Worm (Caenorhabditis elegans) whole organism, L4/young adult: ENCODE data around the gene F44E2.3.
A peak's percentile ranks its signal among the peaks of the same experiment; 100 is the strongest.

Experiments used
- W03F9.2 ChIP-seq: fragments of 150-350 bp; optimal IDR thresholded peaks from 2 replicates; lab custom pipeline; 2014; ENCODE audit warnings: missing biosample characterization, missing genetic modification characterization
- dao-5 ChIP-seq: sonication (generic microtip); optimal IDR thresholded peaks from 2 replicates; lab custom pipeline; 2016; ENCODE audit warnings: missing genotype, missing genetic modification characterization, moderate library complexity, missing compliant biosample characterization
- him-1 ChIP-seq: sonication (generic microtip); optimal IDR thresholded peaks from 2 replicates; lab custom pipeline; 2016; ENCODE audit warnings: missing genotype, missing genetic modification reagents, missing genetic modification characterization, missing compliant biosample characterization

F44E2.3 gene

ce11 chrIII:8849507-8849906 lies 20.4 kb upstream of the F44E2.3 start, which contains the start of gene F44E2.8:
Gene F44E2.8 (minus strand): TSS chrIII:8849877.
- TF ChIP-seq W03F9.2, result no peak
- TF ChIP-seq dao-5, result no peak

ce11 chrIII:8848372-8848771 lies 19.3 kb upstream of the F44E2.3 start, which contains the start of gene F44E2.7:
Gene F44E2.7 (minus strand): TSS chrIII:8848472.
- TF ChIP-seq dao-5 (no peak), W03F9.2 (no peak), him-1 (tag; lab: Kevin White, UChicago) (no peak)

DNA sequence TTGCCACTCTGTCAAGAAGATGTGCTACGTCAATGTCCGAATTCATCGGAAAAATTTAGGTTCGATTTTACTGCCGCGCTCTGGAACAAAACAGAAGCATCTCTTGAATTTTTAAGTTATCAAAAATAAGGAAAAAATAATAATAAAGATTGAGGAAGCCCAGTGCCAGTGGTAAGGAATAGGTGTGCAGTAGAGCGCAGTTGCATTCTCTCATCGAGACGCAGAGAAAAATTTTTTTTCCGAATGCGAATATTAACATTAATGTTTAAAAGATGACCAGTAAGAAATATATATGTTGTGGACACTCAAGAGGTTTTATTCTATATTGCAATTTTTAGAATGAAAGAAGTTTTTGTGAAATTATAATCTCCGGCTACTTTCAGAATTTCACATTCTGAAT lies 18.6 kb upstream of the F44E2.3 start:
- peak; percentile 73 for TF ChIP-seq W03F9.2
- no peak for TF ChIP-seq dao-5

- no peak for TF ChIP-seq him-1 (tag; lab: Kevin White, UChicago)
- no peak for TF ChIP-seq W03F9.2
- no peak for TF ChIP-seq dao-5
Measured at ce11 chrIII:8845114-8845513, 16.0 kb upstream of the F44E2.3 start, which contains the start of gene F44E2.6. Gene F44E2.6 (minus strand): TSS chrIII:8845214.

- TF ChIP-seq dao-5, result no peak
- no peak for TF ChIP-seq W03F9.2
- no peak for TF ChIP-seq him-1 (tag; lab: Kevin White, UChicago)
Measured at ce11 chrIII:8844137-8844536, 15.0 kb upstream of the F44E2.3 start.

ce11 chrIII:8839813-8840212 lies 10.7 kb upstream of the F44E2.3 start:
- TF ChIP-seq him-1 (tag; lab: Kevin White, UChicago), result no peak

DNA sequence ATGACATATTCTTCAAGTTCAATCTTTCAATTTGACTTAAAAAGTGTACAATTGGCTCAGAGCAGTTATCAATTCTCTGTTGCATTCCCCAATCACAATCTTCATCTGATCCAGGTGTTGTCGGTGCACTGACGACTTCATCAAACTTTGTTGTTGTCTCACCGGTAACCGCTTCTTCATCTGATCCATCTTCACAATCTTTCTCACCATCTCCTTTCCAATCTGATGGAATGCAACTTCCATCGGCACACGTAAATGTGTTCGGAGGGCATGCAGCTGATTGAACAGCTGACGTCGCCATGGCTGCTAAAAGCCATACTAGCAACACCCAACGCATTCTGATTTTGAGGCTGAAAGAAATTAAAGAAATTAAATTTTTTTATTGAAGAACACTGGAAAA lies 9.0 kb upstream of the F44E2.3 start, which contains the start of gene F44E2.4:
Gene F44E2.4 (minus strand): TSS at position 350 of the 400 bp plus-strand sequence.
- TF ChIP-seq W03F9.2 (no peak), him-1 (tag; lab: Kevin White, UChicago) (no peak), dao-5 (no peak)

- TF ChIP-seq him-1 (tag; lab: Kevin White, UChicago) (no peak), dao-5 (no peak), W03F9.2 (no peak)
Measured at ce11 chrIII:8831059-8831750, 2.1 kb upstream of the F44E2.3 start, which contains the start of gene F44E2.10. Gene F44E2.10 (minus strand): TSS chrIII:8831109.

ce11 chrIII:8827128-8827527 lies 2.0 kb downstream of the F44E2.3 start, which contains the start of gene F54F2.9:
Gene F54F2.9 (minus strand): TSS chrIII:8827228.
- TF ChIP-seq dao-5 (no peak), him-1 (tag; lab: Kevin White, UChicago) (no peak), W03F9.2 (no peak)

ce11 chrIII:8824556-8824955 lies 4.5 kb downstream of the F44E2.3 start:
- no peak for TF ChIP-seq W03F9.2

- no peak for TF ChIP-seq him-1 (tag; lab: Kevin White, UChicago)
- TF ChIP-seq dao-5, result no peak
- TF ChIP-seq W03F9.2, result no peak
Measured at ce11 chrIII:8818599-8818998, 10.5 kb downstream of the F44E2.3 start, which contains the start of gene pat-2. Gene pat-2 (plus strand): TSS chrIII:8818899.

ce11 chrIII:8815699-8816098 lies 13.4 kb downstream of the F44E2.3 start:
- TF ChIP-seq him-1 (tag; lab: Kevin White, UChicago) (no peak), dao-5 (no peak), W03F9.2 (no peak)

DNA sequence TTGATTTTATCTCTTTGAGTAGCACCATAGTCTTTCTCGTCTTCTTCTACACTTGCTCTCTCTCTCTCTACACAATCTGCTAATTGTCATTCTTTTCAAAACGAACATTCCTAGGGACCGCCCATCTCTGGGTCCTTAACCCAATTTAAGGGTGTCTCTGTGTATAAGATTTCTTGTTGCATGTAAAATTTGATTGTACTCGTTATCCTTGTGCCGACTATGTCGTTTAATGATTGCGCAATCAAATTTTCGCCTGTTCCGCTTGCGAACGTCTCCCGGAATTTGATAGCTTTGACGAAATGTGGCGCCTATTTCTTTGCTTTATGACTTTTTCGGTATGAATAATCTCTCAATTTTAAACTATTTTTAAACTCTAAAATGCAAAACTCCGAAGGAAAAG lies 18.0 kb downstream of the F44E2.3 start:
- no peak for TF ChIP-seq dao-5
- no peak for TF ChIP-seq W03F9.2
- TF ChIP-seq him-1 (tag; lab: Kevin White, UChicago), result no peak

- no peak for TF ChIP-seq him-1 (tag; lab: Kevin White, UChicago)
- no peak for TF ChIP-seq dao-5
- no peak for TF ChIP-seq W03F9.2
Measured at ce11 chrIII:8809245-8809971, 19.7 kb downstream of the F44E2.3 start, which contains the start of gene prx-19. Gene prx-19 (minus strand): TSS chrIII:8809295.

ce11 chrIII:8807246-8807645 lies 21.9 kb downstream of the F44E2.3 start, which contains the start of gene F54F2.7:
Gene F54F2.7 (minus strand): TSS chrIII:8807346.
- TF ChIP-seq W03F9.2, result no peak
- no peak for TF ChIP-seq dao-5
- no peak for TF ChIP-seq him-1 (tag; lab: Kevin White, UChicago)
